Fruit fly (Drosophila melanogaster) whole organism, embryonic: ENCODE measurements around the gene Sfp77F.

Experiments used
- ATbp ChIP-seq: fragments of 200-800 bp; sonication (Bioruptor generic); optimal IDR thresholded peaks from 2 replicates; lab custom pipeline; 2017; ENCODE audit warnings: missing biosample characterization, mild to moderate bottlenecking, missing genetic modification characterization, missing genetic modification reagents
- Atf6 ChIP-seq: fragments of 200-800 bp; sonication (Bioruptor generic); IDR thresholded peaks from 2 replicates; pipeline ENCODE4 v1.3.6; 2022; ENCODE audit warnings: missing biosample characterization, missing genetic modification characterization
- Awh ChIP-seq: fragments of 200-800 bp; sonication (Bioruptor generic); IDR thresholded peaks from 2 replicates; pipeline ENCODE4, ENCODE4 v1.3.6; 2022; ENCODE audit warnings: missing biosample characterization, missing genetic modification characterization
- CG1024 ChIP-seq: fragments of 200-800 bp; sonication (Bioruptor generic); IDR thresholded peaks from 2 replicates; pipeline ENCODE4 v1.3.6; 2022; ENCODE audit warnings: missing biosample characterization, missing genetic modification characterization
- CG10543 ChIP-seq: fragments of 200-800 bp; sonication (Bioruptor generic); optimal IDR thresholded peaks from 3 replicates; lab custom pipeline; 2017; ENCODE audit warnings: missing biosample characterization, mild to moderate bottlenecking, missing genetic modification characterization, moderate library complexity
- CG11398 ChIP-seq: fragments of 200-800 bp; sonication (Bioruptor generic); optimal IDR thresholded peaks from 2 replicates; lab custom pipeline; 2016; ENCODE audit warnings: missing biosample characterization, missing genetic modification characterization
- CG11696 ChIP-seq: fragments of 200-800 bp; sonication (Bioruptor generic); IDR thresholded peaks from 2 replicates; pipeline ENCODE4 v1.3.6; 2022; ENCODE audit warnings: missing biosample characterization, missing genetic modification characterization
- CG12071 ChIP-seq: fragments of 200-800 bp; sonication (Bioruptor generic); optimal IDR thresholded peaks from 3 replicates; lab custom pipeline; 2018; ENCODE audit warnings: missing biosample characterization, mild to moderate bottlenecking, missing genetic modification characterization
- CG12104 ChIP-seq: fragments of 200-800 bp; sonication (Bioruptor generic); optimal IDR thresholded peaks from 3 replicates; lab custom pipeline; 2016; ENCODE audit warnings: missing biosample characterization, missing genetic modification characterization
- CG14667 ChIP-seq: fragments of 200-800 bp; sonication (Bioruptor generic); IDR thresholded peaks from 2 replicates; pipeline ENCODE4 v1.3.6; 2022; ENCODE audit warnings: missing biosample characterization, missing genetic modification characterization
- CG15011 ChIP-seq: fragments of 200-800 bp; sonication (Bioruptor generic); optimal IDR thresholded peaks from 3 replicates; lab custom pipeline; 2018; ENCODE audit warnings: missing biosample characterization, mild to moderate bottlenecking, missing genetic modification characterization
- CG1603 ChIP-seq: fragments of 200-800 bp; sonication (Bioruptor generic); optimal IDR thresholded peaks from 2 replicates; lab custom pipeline; 2019; ENCODE audit warnings: missing biosample characterization, mild to moderate bottlenecking, missing genetic modification characterization, moderate library complexity
- CG18599 ChIP-seq: fragments of 200-800 bp; sonication (Bioruptor generic); optimal IDR thresholded peaks from 3 replicates; lab custom pipeline; 2017; ENCODE audit warnings: missing biosample characterization, missing genetic modification characterization, mild to moderate bottlenecking, moderate library complexity, missing genetic modification reagents
- CG2875 ChIP-seq: fragments of 200-800 bp; sonication (Bioruptor generic); optimal IDR thresholded peaks from 2 replicates; lab custom pipeline; 2017; ENCODE audit warnings: missing biosample characterization, mild to moderate bottlenecking, missing genetic modification characterization, missing genetic modification reagents
- CG30020 ChIP-seq: fragments of 200-800 bp; optimal IDR thresholded peaks from 2 replicates; lab custom pipeline; 2019; ENCODE audit warnings: missing biosample characterization, mild to moderate bottlenecking, missing genetic modification characterization, moderate library complexity
- CG32772 ChIP-seq: fragments of 200-800 bp; sonication (Bioruptor generic); IDR thresholded peaks from 2 replicates; pipeline ENCODE4 v1.3.6; 2022; ENCODE audit warnings: missing biosample characterization, missing genetic modification characterization
- CG3281 ChIP-seq: fragments of 200-800 bp; sonication (Bioruptor generic); optimal IDR thresholded peaks from 3 replicates; lab custom pipeline; 2017; ENCODE audit warnings: missing biosample characterization, mild to moderate bottlenecking, missing genetic modification characterization
- CG6175 ChIP-seq: fragments of 200-800 bp; sonication (Bioruptor generic); IDR thresholded peaks from 3 replicates; pipeline ENCODE4 v1.3.6; 2022; ENCODE audit warnings: missing biosample characterization, missing genetic modification characterization
- CG6813 ChIP-seq: fragments of 200-800 bp; sonication (Bioruptor generic); optimal IDR thresholded peaks from 2 replicates; lab custom pipeline; 2017; ENCODE audit warnings: missing biosample characterization, missing genetic modification characterization, mild to moderate bottlenecking, moderate library complexity, missing genetic modification reagents
- CG7372 ChIP-seq: fragments of 200-800 bp; sonication (Bioruptor generic); IDR thresholded peaks from 2 replicates; pipeline ENCODE4 v1.3.6; 2022; ENCODE audit warnings: missing biosample characterization, missing genetic modification characterization
- CG8388 ChIP-seq: fragments of 200-800 bp; sonication (Bioruptor generic); optimal IDR thresholded peaks from 2 replicates; lab custom pipeline; 2019; ENCODE audit warnings: missing biosample characterization, mild to moderate bottlenecking, missing genetic modification characterization, moderate library complexity
- Dek ChIP-seq: fragments of 200-800 bp; sonication (Bioruptor generic); optimal IDR thresholded peaks from 3 replicates; lab custom pipeline; 2019; ENCODE audit warnings: missing biosample characterization, mild to moderate bottlenecking, missing genetic modification characterization, moderate library complexity
- H15 ChIP-seq: fragments of 200-800 bp; sonication (Bioruptor generic); IDR thresholded peaks from 3 replicates; pipeline ENCODE4 v1.3.6; 2022; ENCODE audit warnings: missing biosample characterization, missing genetic modification characterization
- Hey ChIP-seq: fragments of 200-800 bp; sonication (Bioruptor generic); optimal IDR thresholded peaks from 3 replicates; lab custom pipeline; 2018; ENCODE audit warnings: missing biosample characterization, mild to moderate bottlenecking, missing genetic modification characterization
- HmgZ ChIP-seq: fragments of 200-800 bp; sonication (Bioruptor generic); optimal IDR thresholded peaks from 2 replicates; lab custom pipeline; 2018; ENCODE audit warnings: missing biosample characterization, mild to moderate bottlenecking, missing genetic modification characterization
- Jarid2 ChIP-seq: fragments of 200-800 bp; sonication (Bioruptor generic); optimal IDR thresholded peaks from 3 replicates; lab custom pipeline; 2017; ENCODE audit warnings: mild to moderate bottlenecking, missing biosample characterization, missing genetic modification reagents, missing genetic modification characterization
- Mrtf ChIP-seq: fragments of 200-800 bp; sonication (Bioruptor generic); IDR thresholded peaks from 3 replicates; pipeline ENCODE4 v1.3.6; 2022; ENCODE audit warnings: missing biosample characterization, missing genetic modification characterization
- NC2β ChIP-seq: fragments of 200-800 bp; sonication (Bioruptor generic); optimal IDR thresholded peaks from 2 replicates; lab custom pipeline; 2016; ENCODE audit warnings: missing biosample characterization, missing genetic modification characterization
- NFAT ChIP-seq: fragments of 200-800 bp; sonication (Bioruptor generic); IDR thresholded peaks from 2 replicates; pipeline ENCODE4 v1.3.6; 2022; ENCODE audit warnings: missing biosample characterization, missing genetic modification characterization
- Sin3A ChIP-seq: fragments of >200 bp; optimal IDR thresholded peaks from 2 replicates; lab custom pipeline; 2018
- Sox100B ChIP-seq: fragments of 200-800 bp; sonication (Bioruptor generic); optimal IDR thresholded peaks from 3 replicates; lab custom pipeline; 2018; ENCODE audit warnings: missing biosample characterization, mild to moderate bottlenecking, missing genetic modification characterization
- Sox102F ChIP-seq: fragments of 200-800 bp; sonication (Bioruptor generic); optimal IDR thresholded peaks from 2 replicates; lab custom pipeline; 2018; ENCODE audit warnings: missing biosample characterization, mild to moderate bottlenecking, missing genetic modification characterization, moderate library complexity
- Spps ChIP-seq: fragments of 200-800 bp; sonication (Bioruptor generic); optimal IDR thresholded peaks from 2 replicates; lab custom pipeline; 2018; ENCODE audit warnings: missing biosample characterization, mild to moderate bottlenecking, missing genetic modification characterization
- Xbp1 ChIP-seq: fragments of 200-800 bp; sonication (Bioruptor generic); optimal IDR thresholded peaks from 3 replicates; lab custom pipeline; 2016; ENCODE audit warnings: missing biosample characterization, mild to moderate bottlenecking, missing genetic modification characterization
- bowl ChIP-seq: fragments of 200-800 bp; sonication (Bioruptor generic); IDR thresholded peaks from 2 replicates; pipeline ENCODE4 v1.3.6; 2022; ENCODE audit warnings: missing biosample characterization, missing genetic modification characterization
- cad ChIP-seq: fragments of >200 bp; optimal IDR thresholded peaks from 2 replicates; lab custom pipeline; 2017; ENCODE audit warnings: missing biosample characterization, missing genetic modification characterization
- corto ChIP-seq: fragments of 200-800 bp; sonication (Bioruptor generic); optimal IDR thresholded peaks from 2 replicates; lab custom pipeline; 2016; ENCODE audit warnings: missing biosample characterization, mild to moderate bottlenecking, missing genetic modification characterization, moderate library complexity
- dan ChIP-seq: fragments of 200-800 bp; sonication (Bioruptor generic); IDR thresholded peaks from 2 replicates; pipeline ENCODE4 v1.3.6; 2022; ENCODE audit warnings: missing biosample characterization, missing genetic modification characterization
- esg ChIP-seq: fragments of 200-800 bp; sonication (Bioruptor generic); conservative IDR thresholded peaks from 2 replicates; pipeline ENCODE4 v1.3.6; 2022; ENCODE audit warnings: missing biosample characterization, missing genetic modification characterization
- ewg ChIP-seq: fragments of 200-800 bp; sonication (Bioruptor generic); optimal IDR thresholded peaks from 3 replicates; lab custom pipeline; 2017; ENCODE audit warnings: mild to moderate bottlenecking, missing biosample characterization, missing genetic modification reagents, missing genetic modification characterization
- exex ChIP-seq: fragments of 200-800 bp; sonication (Bioruptor generic); optimal IDR thresholded peaks from 4 replicates; lab custom pipeline; 2018; ENCODE audit warnings: missing biosample characterization, mild to moderate bottlenecking, missing genetic modification characterization, moderate library complexity
- eyg ChIP-seq: fragments of 200-800 bp; sonication (Bioruptor generic); optimal IDR thresholded peaks from 3 replicates; lab custom pipeline; 2016; ENCODE audit warnings: missing biosample characterization, missing genetic modification characterization
- gcm2 ChIP-seq: fragments of 200-800 bp; sonication (Bioruptor generic); optimal IDR thresholded peaks from 2 replicates; lab custom pipeline; 2016; ENCODE audit warnings: missing biosample characterization, missing genetic modification characterization
- jumu ChIP-seq: fragments of 200-800 bp; sonication (Bioruptor generic); optimal IDR thresholded peaks from 3 replicates; lab custom pipeline; 2016; ENCODE audit warnings: missing biosample characterization, missing genetic modification characterization
- lab ChIP-seq: fragments of 200-800 bp; sonication (Bioruptor generic); optimal IDR thresholded peaks from 3 replicates; lab custom pipeline; 2017; ENCODE audit warnings: missing biosample characterization, missing genetic modification characterization, mild to moderate bottlenecking, moderate library complexity, missing genetic modification reagents
- pros ChIP-seq: fragments of 200-800 bp; sonication (Bioruptor generic); optimal IDR thresholded peaks from 3 replicates; lab custom pipeline; 2019; ENCODE audit warnings: missing biosample characterization, mild to moderate bottlenecking, missing genetic modification characterization, moderate library complexity
- scrt ChIP-seq: fragments of 200-800 bp; sonication (Bioruptor generic); optimal IDR thresholded peaks from 2 replicates; lab custom pipeline; 2018; ENCODE audit warnings: missing biosample characterization, mild to moderate bottlenecking, missing genetic modification characterization, moderate library complexity
- seq ChIP-seq: fragments of 200-800 bp; sonication (Bioruptor generic); IDR thresholded peaks from 2 replicates; pipeline ENCODE4 v1.3.6; 2022; ENCODE audit warnings: missing biosample characterization, missing genetic modification characterization
- sim ChIP-seq: fragments of 200-800 bp; sonication (Bioruptor generic); IDR thresholded peaks from 2 replicates; pipeline ENCODE4 v1.3.6; 2022; ENCODE audit warnings: missing biosample characterization, missing genetic modification characterization
- ssp ChIP-seq: fragments of 200-800 bp; sonication (Bioruptor generic); IDR thresholded peaks from 2 replicates; pipeline ENCODE4 v1.3.6; 2022; ENCODE audit warnings: missing biosample characterization, missing genetic modification characterization
- tgo ChIP-seq: fragments of 200-800 bp; sonication (Bioruptor generic); IDR thresholded peaks from 3 replicates; pipeline ENCODE4 v1.3.6; 2022; ENCODE audit warnings: missing biosample characterization, missing genetic modification characterization

The Sfp77F gene

dm6 chr3L:20900996-20901395 lies 3.8 kb upstream of the Sfp77F start (continued):
- TF ChIP-seq CG3281 (GFP tag; lab: Kevin White, UChicago) (peak; percentile 24), Mrtf (GFP tag; lab: Robert Waterston, UW) (peak; percentile 47; the same call in 1 of the 3 replicates), Sox102F (GFP tag; lab: Kevin White, UChicago) (peak; percentile 27), corto (no peak), CG18599 (GFP tag; lab: Kevin White, UChicago) (peak; percentile 11), Atf6 (GFP tag; lab: Robert Waterston, UW) (no peak), Awh (GFP tag; lab: Robert Waterston, UW) (0 out of 2 replicates have a peak, but pooled peaks have one; percentile 26), lab (GFP tag; lab: Kevin White, UChicago) (peak; percentile 62), CG6813 (peak; percentile 32), ATbp (GFP tag; lab: Kevin White, UChicago) (peak; percentile 56), gcm2 (GFP tag; lab: Kevin White, UChicago) (no peak), exex (tag; lab: Kevin White, UChicago) (no peak), Hey (tag; lab: Kevin White, UChicago) (no peak), Spps (tag; lab: Kevin White, UChicago) (no peak), CG6175 (GFP tag; lab: Robert Waterston, UW) (no peak), eyg (GFP tag; lab: Kevin White, UChicago) (no peak), CG15011 (GFP tag; lab: Kevin White, UChicago) (no peak), sim (GFP tag; lab: Robert Waterston, UW) (no peak), bowl (GFP tag; lab: Robert Waterston, UW) (no peak), CG12071 (GFP tag; lab: Kevin White, UChicago) (peak; percentile 13), CG1603 (peak; percentile 41), CG12104 (GFP tag; lab: Kevin White, UChicago) (no peak), CG11696 (GFP tag; lab: Robert Waterston, UW) (0 out of 2 replicates have a peak, but pooled peaks have one; percentile 24)

dm6 chr3L:20885172-20885571 lies 12.0 kb downstream of the Sfp77F start, which contains the start of gene CG32432:
Gene CG32432, minus strand, starts transcription at chr3L:20885188.
- TF ChIP-seq CG32772 (GFP tag; lab: Robert Waterston, UW) (no peak), HmgZ (no peak), CG10543 (GFP tag; lab: Kevin White, UChicago) (no peak), ssp (GFP tag; lab: Robert Waterston, UW) (no peak), NFAT (no peak), CG8388 (GFP tag; lab: Kevin White, UChicago) (no peak), pros (GFP tag; lab: Kevin White, UChicago) (no peak), tgo (GFP tag; lab: Robert Waterston, UW) (no peak), seq (no peak), CG30020 (tag; lab: Kevin White, UChicago) (no peak), NC2β (GFP tag; lab: Kevin White, UChicago) (no peak), esg (GFP tag; lab: Robert Waterston, UW) (no peak), cad (GFP tag; lab: Kevin White, UChicago) (no peak), ewg (GFP tag; lab: Kevin White, UChicago) (peak; percentile 66), CG7372 (GFP tag; lab: Robert Waterston, UW) (0 out of 2 replicates have a peak, but pooled peaks have one; percentile 7), Jarid2 (GFP tag; lab: Kevin White, UChicago) (peak; percentile 15), Dek (tag; lab: Kevin White, UChicago) (no peak), jumu (GFP tag; lab: Kevin White, UChicago) (no peak), scrt (GFP tag; lab: Kevin White, UChicago) (peak; percentile 90), Xbp1 (GFP tag; lab: Kevin White, UChicago) (no peak), dan (no peak), Sin3A (lab: Kevin White, UChicago) (no peak), Sox100B (no peak), CG11398 (GFP tag; lab: Kevin White, UChicago) (no peak), Spps (tag; lab: Kevin White, UChicago) (no peak), H15 (GFP tag; lab: Robert Waterston, UW) (no peak), CG2875 (no peak), CG1024 (no peak), CG14667 (GFP tag; lab: Robert Waterston, UW) (no peak)
